Worm (Caenorhabditis elegans) whole organism, L1 larva: ENCODE measurements around the gene F59A1.13.

Experiments used
- C04F5.9 ChIP-seq: sonication (generic microtip); optimal IDR thresholded peaks from 2 replicates; lab custom pipeline; 2016; ENCODE audit warnings: missing genetic modification characterization, missing compliant biosample characterization
- C16A3.4 ChIP-seq: fragments of 150-350 bp; optimal IDR thresholded peaks from 2 replicates; lab custom pipeline; 2014; ENCODE audit warnings: missing biosample characterization, missing genetic modification characterization
- C34B4.2 ChIP-seq: sonication (generic microtip); optimal IDR thresholded peaks from 2 replicates; lab custom pipeline; 2017; ENCODE audit warnings: mild to moderate bottlenecking, missing genetic modification characterization, missing compliant biosample characterization
- Y116A8C.19 ChIP-seq: sonication (generic microtip); optimal IDR thresholded peaks from 2 replicates; lab custom pipeline; 2016; ENCODE audit warnings: missing compliant biosample characterization, missing genetic modification characterization, borderline replicate concordance
- aha-1 ChIP-seq: fragments of 150-350 bp; optimal IDR thresholded peaks from 2 replicates; lab custom pipeline; 2014; ENCODE audit warnings: missing biosample characterization, missing genetic modification characterization
- alr-1 ChIP-seq: fragments of 200-800 bp; sonication (Bioruptor generic); optimal IDR thresholded peaks from 2 replicates; lab custom pipeline; 2018; ENCODE audit warnings: borderline replicate concordance, mild to moderate bottlenecking, missing genetic modification characterization, missing compliant biosample characterization
- ama-1 ChIP-seq: fragments of 150-350 bp; optimal IDR thresholded peaks from 2 replicates; lab custom pipeline; 2014
- dsc-1 ChIP-seq: sonication (generic microtip); optimal IDR thresholded peaks from 2 replicates; lab custom pipeline; 2016; ENCODE audit warnings: mild to moderate bottlenecking, missing genetic modification characterization, missing compliant biosample characterization
- efl-3 ChIP-seq: fragments of 200-800 bp; sonication (Bioruptor generic); optimal IDR thresholded peaks from 2 replicates; lab custom pipeline; 2018; ENCODE audit warnings: mild to moderate bottlenecking, missing genetic modification characterization, missing compliant biosample characterization
- elt-2 ChIP-seq: sonication (generic microtip); optimal IDR thresholded peaks from 2 replicates; lab custom pipeline; 2016; ENCODE audit warnings: missing genetic modification characterization, mild to moderate bottlenecking, inconsistent platforms, missing compliant biosample characterization, missing genetic modification reagents
- ets-5 ChIP-seq: fragments of 200-800 bp; sonication (Bioruptor generic); IDR thresholded peaks from 2 replicates; pipeline ENCODE4 v1.3.6; 2022; ENCODE audit warnings: missing genetic modification characterization, missing compliant biosample characterization
- fkh-4 ChIP-seq: sonication (generic microtip); optimal IDR thresholded peaks from 2 replicates; lab custom pipeline; 2016; ENCODE audit warnings: missing compliant biosample characterization, missing genetic modification characterization, borderline replicate concordance
- fos-1 ChIP-seq: fragments of 150-350 bp; optimal IDR thresholded peaks from 2 replicates; lab custom pipeline; 2014; ENCODE audit warnings: missing biosample characterization, missing genetic modification characterization
- hlh-17 ChIP-seq: fragments of 200-800 bp; sonication (Bioruptor generic); optimal IDR thresholded peaks from 2 replicates; lab custom pipeline; 2018; ENCODE audit warnings: missing genetic modification characterization, mild to moderate bottlenecking, missing compliant biosample characterization, moderate library complexity, borderline replicate concordance
- irx-1 ChIP-seq: sonication (generic microtip); optimal IDR thresholded peaks from 2 replicates; lab custom pipeline; 2016; ENCODE audit warnings: missing genetic modification characterization, missing compliant biosample characterization
- jun-1 ChIP-seq: fragments of 150-350 bp; optimal IDR thresholded peaks from 2 replicates; lab custom pipeline; 2014; ENCODE audit warnings: missing biosample characterization, missing genetic modification reagents, missing genetic modification characterization
- lin-13 ChIP-seq: fragments of 150-350 bp; optimal IDR thresholded peaks from 2 replicates; lab custom pipeline; 2014; ENCODE audit warnings: missing biosample characterization, missing genetic modification reagents, missing genetic modification characterization
- lin-14 ChIP-seq: fragments of 200-800 bp; sonication (Bioruptor generic); optimal IDR thresholded peaks from 2 replicates; lab custom pipeline; 2018; ENCODE audit warnings: mild to moderate bottlenecking, missing genetic modification characterization, moderate library complexity, missing compliant biosample characterization
- lin-15B ChIP-seq: fragments of 150-350 bp; sonication (generic microtip); optimal IDR thresholded peaks from 3 replicates; lab custom pipeline; 2014; ENCODE audit warnings: missing biosample characterization, missing genetic modification characterization
- lin-35 ChIP-seq, 2 experiments: fragments of 150-350 bp; optimal IDR thresholded peaks; 2 replicates each; lab custom pipeline; 2014; ENCODE audit warnings: missing biosample characterization in 2 of 2, missing genetic modification characterization in 2 of 2, missing genetic modification reagents in 2 of 2
- mab-9 ChIP-seq: fragments of 200-800 bp; sonication (Bioruptor generic); IDR thresholded peaks from 2 replicates; pipeline ENCODE4 v1.3.6; 2022; ENCODE audit warnings: missing genetic modification reagents, missing genetic modification characterization, missing compliant biosample characterization
- mdl-1 ChIP-seq, 2 experiments: fragments of 150-350 bp; optimal IDR thresholded peaks; 2 replicates each; lab custom pipeline; 2014 to 2017; ENCODE audit warnings: missing biosample characterization in 2 of 2, missing genetic modification characterization in 2 of 2, inconsistent platforms in 1 of 2
- mep-1 ChIP-seq: fragments of 150-350 bp; optimal IDR thresholded peaks from 2 replicates; lab custom pipeline; 2014; ENCODE audit warnings: missing biosample characterization, missing genetic modification characterization
- nhr-11 ChIP-seq: fragments of 150-350 bp; optimal IDR thresholded peaks from 2 replicates; lab custom pipeline; 2014; ENCODE audit warnings: missing biosample characterization, missing genetic modification characterization
- nhr-19 ChIP-seq: fragments of 200-800 bp; sonication (Bioruptor generic); conservative IDR thresholded peaks from 2 replicates; pipeline ENCODE4 v1.3.6; 2022; ENCODE audit warnings: missing genetic modification characterization, missing compliant biosample characterization
- nhr-77 ChIP-seq: fragments of 150-350 bp; optimal IDR thresholded peaks from 2 replicates; lab custom pipeline; 2014; ENCODE audit warnings: missing biosample characterization, missing genetic modification characterization
- nhr-84 ChIP-seq: sonication (generic microtip); optimal IDR thresholded peaks from 2 replicates; lab custom pipeline; 2017; ENCODE audit warnings: missing biosample characterization, missing genetic modification characterization
- nhr-90 ChIP-seq: sonication (generic microtip); optimal IDR thresholded peaks from 2 replicates; lab custom pipeline; 2016; ENCODE audit warnings: mild to moderate bottlenecking, missing genetic modification characterization, missing compliant biosample characterization; ENCODE audit not compliant: poor library complexity
- pax-3 ChIP-seq: fragments of 200-800 bp; sonication (Bioruptor generic); optimal IDR thresholded peaks from 2 replicates; lab custom pipeline; 2018; ENCODE audit warnings: mild to moderate bottlenecking, missing genetic modification characterization, moderate library complexity, missing compliant biosample characterization
- rnt-1 ChIP-seq: sonication (generic microtip); optimal IDR thresholded peaks from 2 replicates; lab custom pipeline; 2016; ENCODE audit warnings: mild to moderate bottlenecking, missing genetic modification characterization, moderate library complexity, missing compliant biosample characterization
- sox-4 ChIP-seq: sonication (generic microtip); optimal IDR thresholded peaks from 2 replicates; lab custom pipeline; 2016; ENCODE audit warnings: missing genetic modification characterization, missing compliant biosample characterization
- sptf-1 ChIP-seq: fragments of 150-350 bp; optimal IDR thresholded peaks from 2 replicates; lab custom pipeline; 2014; ENCODE audit warnings: missing biosample characterization, missing genetic modification characterization
- tbx-2 ChIP-seq: sonication (generic microtip); optimal IDR thresholded peaks from 2 replicates; lab custom pipeline; 2016; ENCODE audit warnings: missing genetic modification characterization, missing compliant biosample characterization
- unc-30 ChIP-seq: sonication (generic microtip); optimal IDR thresholded peaks from 2 replicates; lab custom pipeline; 2017; ENCODE audit warnings: missing biosample characterization, missing genetic modification characterization
- vab-15 ChIP-seq: sonication (generic microtip); optimal IDR thresholded peaks from 2 replicates; lab custom pipeline; 2017; ENCODE audit warnings: missing genotype, mild to moderate bottlenecking, missing genetic modification characterization, missing compliant biosample characterization
- zip-4 ChIP-seq: fragments of 200-800 bp; sonication (Bioruptor generic); optimal IDR thresholded peaks from 2 replicates; lab custom pipeline; 2018; ENCODE audit warnings: mild to moderate bottlenecking, missing genetic modification characterization, moderate library complexity, missing compliant biosample characterization

The F59A1.13 gene

ce11 chrV:17707022-17707421 is 16.2 kb upstream of the F59A1.13 start, which contains the start of gene srh-31:
TSS of gene srh-31 (plus strand) at chrV:17707322.
- no peak for TF ChIP-seq lin-35 (GFP tag; optimal IDR thresholded peaks at IDR 0.05; lab: Kevin White, UChicago)
- TF ChIP-seq ama-1 (lab: Kevin White, UChicago) = no peak
- no peak for TF ChIP-seq rnt-1 (tag; lab: Kevin White, UChicago)
- no peak for TF ChIP-seq mab-9 (GFP tag; lab: Robert Waterston, UW)
- no peak for TF ChIP-seq dsc-1 (tag; lab: Kevin White, UChicago)
- TF ChIP-seq nhr-19 (GFP tag; lab: Robert Waterston, UW) = no peak
- no peak for TF ChIP-seq pax-3
- TF ChIP-seq, all 84 proteins: peak for 0

ce11 chrV:17706217-17706806 is 15.5 kb upstream of the F59A1.13 start:
- TF ChIP-seq lin-35 (GFP tag; optimal IDR thresholded peaks at IDR 0.05; lab: Kevin White, UChicago) = no peak
- no peak for TF ChIP-seq aha-1 (tag; lab: Kevin White, UChicago)
- TF ChIP-seq ets-5 (GFP tag; lab: Robert Waterston, UW) = no peak
- TF ChIP-seq unc-30 (tag; lab: Kevin White, UChicago) = no peak
- no peak for TF ChIP-seq sptf-1 (tag; lab: Kevin White, UChicago)
- no peak for TF ChIP-seq irx-1 (tag; lab: Kevin White, UChicago)
- TF ChIP-seq sox-4 (tag; lab: Kevin White, UChicago) = no peak
- TF ChIP-seq alr-1 (tag; lab: Kevin White, UChicago) = no peak
- no peak for TF ChIP-seq jun-1
- no peak for TF ChIP-seq C04F5.9
- no peak for TF ChIP-seq lin-15B (tag; lab: Kevin White, UChicago)
- no peak for TF ChIP-seq mep-1
- no peak for TF ChIP-seq fos-1 (tag; lab: Kevin White, UChicago)
- no peak for TF ChIP-seq elt-2
- no peak for TF ChIP-seq nhr-90 (tag; lab: Kevin White, UChicago)
- no peak for TF ChIP-seq lin-13 (GFP tag; lab: Kevin White, UChicago)

- TF ChIP-seq C34B4.2 (tag; lab: Kevin White, UChicago) (no peak), tbx-2 (tag; lab: Kevin White, UChicago) (no peak), nhr-11 (no peak)
Measured at ce11 chrV:17705814-17706213, 15.0 kb upstream of the F59A1.13 start, which contains the start of gene W06D12.6. TSS of gene W06D12.6 (plus strand) at chrV:17706114.

ce11 chrV:17700728-17701262 is 10.0 kb upstream of the F59A1.13 start, which contains the start of the genes Y26G10.5 and srh-32:
TSS of gene Y26G10.5 (minus strand) at chrV:17700828.
TSS of gene srh-32 (plus strand) at chrV:17701212.
- TF ChIP-seq fkh-4 (no peak), lin-14 (GFP tag; lab: Kevin White, UChicago) (no peak), nhr-77 (tag; lab: Kevin White, UChicago) (no peak), vab-15 (no peak), Y116A8C.19 (no peak), mab-9 (GFP tag; lab: Robert Waterston, UW) (no peak), zip-4 (GFP tag; lab: Kevin White, UChicago) (no peak), efl-3 (no peak), mep-1 (no peak), C16A3.4 (tag; lab: Kevin White, UChicago) (no peak)

ce11 chrV:17699659-17700058 is 8.8 kb upstream of the F59A1.13 start, which contains the start of gene Y26G10.6:
TSS of gene Y26G10.6 (plus strand) at chrV:17699959.
- no peak for TF ChIP-seq mdl-1 (tag; optimal IDR thresholded peaks at IDR 0.05; lab: Kevin White, UChicago)
- TF ChIP-seq hlh-17 (GFP tag; lab: Kevin White, UChicago) = no peak
- no peak for TF ChIP-seq nhr-84 (tag; lab: Kevin White, UChicago)
